Worm (Caenorhabditis elegans) whole organism, mixed stage, embryonic: ENCODE results near the gene B0432.11.

Experiments used
- elt-3 ChIP-seq: fragments of 150-350 bp; optimal IDR thresholded peaks from 2 replicates; lab custom pipeline; 2014; ENCODE audit warnings: missing biosample characterization, missing genetic modification characterization
- lin-13 ChIP-seq: fragments of 150-350 bp; optimal IDR thresholded peaks from 2 replicates; lab custom pipeline; 2014; ENCODE audit warnings: missing biosample characterization, missing genetic modification characterization
- tbx-8 ChIP-seq: fragments of 200-800 bp; sonication (Bioruptor generic); optimal IDR thresholded peaks from 2 replicates; lab custom pipeline; 2018; ENCODE audit warnings: mild to moderate bottlenecking, missing genetic modification characterization, moderate library complexity, missing compliant biosample characterization
- unc-120 ChIP-seq: sonication (generic microtip); optimal IDR thresholded peaks from 2 replicates; lab custom pipeline; 2017; ENCODE audit warnings: missing genetic modification characterization, missing compliant biosample characterization; ENCODE audit not compliant: poor library complexity, severe bottlenecking
- ztf-11 ChIP-seq: fragments of 150-350 bp; optimal IDR thresholded peaks from 2 replicates; lab custom pipeline; 2014; ENCODE audit warnings: missing biosample characterization, missing genetic modification characterization

- no peak for TF ChIP-seq unc-120
- no peak for TF ChIP-seq elt-3
- TF ChIP-seq lin-13 (tag; lab: Kevin White, UChicago) = no peak
- TF ChIP-seq ztf-11 (tag; lab: Kevin White, UChicago) = no peak
- TF ChIP-seq tbx-8 (GFP tag; lab: Kevin White, UChicago) = no peak
These were observed 37.9 kb upstream of the B0432.11 start, which contains the start of gene cbn-1 for ce11 chrII:332419-332818.
